Worm (Caenorhabditis elegans) whole organism, midembryonic: ENCODE data around the gene D1014.7.

Source experiments
- T22C8.4 ChIP-seq: fragments of 200-800 bp; sonication (Bioruptor generic); IDR thresholded peaks from 2 replicates; pipeline ENCODE4 v1.3.6; 2022; ENCODE audit warnings: missing genetic modification characterization, missing compliant biosample characterization
- cog-1 ChIP-seq: sonication (generic microtip); optimal IDR thresholded peaks from 2 replicates; lab custom pipeline; 2016; ENCODE audit warnings: missing genetic modification characterization, missing compliant biosample characterization
- flt-1 ChIP-seq: fragments of 200-800 bp; sonication (Bioruptor generic); IDR thresholded peaks from 2 replicates; pipeline ENCODE4 v1.3.6; 2022; ENCODE audit warnings: missing genetic modification characterization, missing compliant biosample characterization
- klf-2 ChIP-seq: fragments of 200-800 bp; sonication (Bioruptor generic); conservative IDR thresholded peaks from 2 replicates; pipeline ENCODE4 v1.3.6; 2022; ENCODE audit warnings: missing genetic modification reagents, missing genetic modification characterization, missing compliant biosample characterization
- med-1 ChIP-seq: sonication (generic microtip); optimal IDR thresholded peaks from 2 replicates; lab custom pipeline; 2017; ENCODE audit warnings: missing genetic modification characterization, mild to moderate bottlenecking, missing compliant biosample characterization, antibody characterized with exemption, missing genetic modification reagents; ENCODE audit not compliant: insufficient read depth
- ref-1 ChIP-seq: fragments of 200-800 bp; sonication (Bioruptor generic); conservative IDR thresholded peaks from 2 replicates; pipeline ENCODE4 v1.3.6; 2022; ENCODE audit warnings: missing genetic modification reagents, missing genetic modification characterization, missing compliant biosample characterization
- tab-1 ChIP-seq: fragments of 200-800 bp; sonication (Bioruptor generic); IDR thresholded peaks from 2 replicates; pipeline ENCODE4 v1.3.6; 2022; ENCODE audit warnings: missing genetic modification characterization, missing compliant biosample characterization
- ztf-23 ChIP-seq: fragments of 200-800 bp; sonication (Bioruptor generic); IDR thresholded peaks from 2 replicates; pipeline ENCODE4 v1.3.6; 2022; ENCODE audit warnings: missing genetic modification reagents, missing genetic modification characterization, missing compliant biosample characterization
- ztf-29 ChIP-seq: fragments of 200-800 bp; sonication (Bioruptor generic); IDR thresholded peaks from 2 replicates; pipeline ENCODE4 v1.3.6; 2022; ENCODE audit warnings: missing genetic modification reagents, missing genetic modification characterization, missing compliant biosample characterization

DNA sequence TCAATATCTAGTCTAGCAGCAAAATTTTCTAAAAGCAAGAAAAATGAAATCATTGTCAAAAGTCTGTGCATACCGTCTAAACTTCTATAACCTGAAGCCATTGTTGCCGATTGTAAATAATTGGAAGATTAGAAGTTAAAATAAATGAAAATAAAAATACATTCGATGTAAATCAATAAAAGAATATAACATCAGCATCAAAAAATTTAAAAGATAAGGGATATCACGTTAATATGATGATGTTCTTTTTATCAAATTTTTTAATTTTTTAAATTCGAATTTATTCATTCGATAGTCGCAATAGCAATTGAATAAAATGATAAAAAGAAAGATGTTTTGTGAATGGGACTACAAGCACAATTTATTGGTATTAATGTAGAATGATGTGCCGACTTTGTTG, 32.9 kb upstream of the D1014.7 start, which contains the start of gene C09H5.7:
- TF ChIP-seq klf-2 (GFP tag; lab: Robert Waterston, UW) (no peak), ztf-29 (GFP tag; lab: Robert Waterston, UW) (no peak), flt-1 (GFP tag; lab: Robert Waterston, UW) (no peak), cog-1 (tag; lab: Kevin White, UChicago) (no peak), tab-1 (GFP tag; lab: Robert Waterston, UW) (no peak), med-1 (GFP tag; lab: Kevin White, UChicago) (no peak), ztf-23 (GFP tag; lab: Robert Waterston, UW) (no peak), T22C8.4 (GFP tag; lab: Robert Waterston, UW) (no peak), ref-1 (GFP tag; lab: Robert Waterston, UW) (no peak)
